Worm (Caenorhabditis elegans) whole organism, young adult: ENCODE data around the gene rmd-1.

ENCODE experiments used
- B0035.1 ChIP-seq: sonication (generic microtip); optimal IDR thresholded peaks from 2 replicates; lab custom pipeline; 2016; ENCODE audit warnings: missing genetic modification characterization, mild to moderate bottlenecking, missing compliant biosample characterization, missing genotype, missing genetic modification reagents
- F22D6.2 ChIP-seq: sonication (generic microtip); optimal IDR thresholded peaks from 2 replicates; lab custom pipeline; 2016; ENCODE audit warnings: mild to moderate bottlenecking, missing genetic modification characterization, missing compliant biosample characterization
- F23B12.7 ChIP-seq: sonication (generic microtip); optimal IDR thresholded peaks from 2 replicates; lab custom pipeline; 2017; ENCODE audit warnings: missing genetic modification characterization, mild to moderate bottlenecking, missing compliant biosample characterization, antibody characterized with exemption, moderate library complexity; ENCODE audit not compliant: insufficient read depth
- F39B2.1 ChIP-seq: fragments of 200-800 bp; sonication (Bioruptor generic); IDR thresholded peaks from 2 replicates; pipeline ENCODE4 v1.3.6; 2022; ENCODE audit warnings: missing genetic modification reagents, missing genetic modification characterization, missing compliant biosample characterization
- F57C9.4 ChIP-seq: sonication (generic microtip); optimal IDR thresholded peaks from 2 replicates; lab custom pipeline; 2017; ENCODE audit warnings: mild to moderate bottlenecking, missing genetic modification characterization, missing compliant biosample characterization
- Y56A3A.18 ChIP-seq: fragments of 200-800 bp; sonication (Bioruptor generic); IDR thresholded peaks from 2 replicates; pipeline ENCODE4 v1.3.6; 2022; ENCODE audit warnings: missing genetic modification reagents, missing genetic modification characterization, missing compliant biosample characterization
- Y79H2A.3 ChIP-seq: fragments of 200-800 bp; sonication (Bioruptor generic); conservative IDR thresholded peaks from 2 replicates; pipeline ENCODE4 v1.3.6; 2022; ENCODE audit warnings: missing genetic modification reagents, missing genetic modification characterization, missing compliant biosample characterization
- akir-1 ChIP-seq: fragments of 200-800 bp; sonication (Bioruptor generic); optimal IDR thresholded peaks from 2 replicates; lab custom pipeline; 2018; ENCODE audit warnings: mild to moderate bottlenecking, missing genetic modification characterization, moderate library complexity, missing compliant biosample characterization
- ama-1 ChIP-seq, 3 experiments: fragments of 150-350 bp in 1 of 3; sonication (generic microtip) in 2 of 3; optimal IDR thresholded peaks; 2 replicates each; lab custom pipeline; 2014 to 2018; ENCODE audit warnings: missing biosample characterization in 2 of 3, missing genetic modification characterization in 2 of 3, missing genetic modification reagents in 2 of 3
- attf-3 ChIP-seq: fragments of 200-800 bp; sonication (Bioruptor generic); conservative IDR thresholded peaks from 2 replicates; pipeline ENCODE4 v1.3.6; 2022; ENCODE audit warnings: missing genetic modification reagents, missing genetic modification characterization, missing compliant biosample characterization
- attf-5 ChIP-seq: fragments of 200-800 bp; sonication (Bioruptor generic); optimal IDR thresholded peaks from 2 replicates; lab custom pipeline; 2018; ENCODE audit warnings: mild to moderate bottlenecking, missing genetic modification characterization, missing compliant biosample characterization
- bed-1 ChIP-seq: fragments of 200-800 bp; sonication (Bioruptor generic); IDR thresholded peaks from 2 replicates; pipeline ENCODE4 v1.3.6; 2022; ENCODE audit warnings: missing genetic modification reagents, missing genetic modification characterization, missing compliant biosample characterization
- cebp-2 ChIP-seq: fragments of 200-800 bp; sonication (Bioruptor generic); IDR thresholded peaks from 2 replicates; pipeline ENCODE4 v1.3.6; 2022; ENCODE audit warnings: missing genetic modification characterization, missing compliant biosample characterization
- ceh-100 ChIP-seq: fragments of 200-800 bp; sonication (Bioruptor generic); IDR thresholded peaks from 2 replicates; pipeline ENCODE4 v1.3.6; 2022; ENCODE audit warnings: missing genetic modification reagents, missing genetic modification characterization, missing compliant biosample characterization
- dpff-1 ChIP-seq: sonication (generic microtip); optimal IDR thresholded peaks from 2 replicates; lab custom pipeline; 2017; ENCODE audit warnings: mild to moderate bottlenecking, missing genetic modification characterization, missing compliant biosample characterization
- egl-18 ChIP-seq: fragments of 200-800 bp; sonication (Bioruptor generic); IDR thresholded peaks from 2 replicates; pipeline ENCODE4 v1.3.6; 2022; ENCODE audit warnings: missing genetic modification reagents, missing genetic modification characterization, missing compliant biosample characterization
- ets-4 ChIP-seq: fragments of 200-800 bp; sonication (Bioruptor generic); optimal IDR thresholded peaks from 2 replicates; lab custom pipeline; 2018; ENCODE audit warnings: mild to moderate bottlenecking, missing genetic modification characterization, missing compliant biosample characterization
- him-1 ChIP-seq: sonication (generic microtip); optimal IDR thresholded peaks from 2 replicates; lab custom pipeline; 2016; ENCODE audit warnings: missing genotype, missing genetic modification reagents, missing genetic modification characterization, missing compliant biosample characterization
- hlh-12 ChIP-seq: sonication (generic microtip); optimal IDR thresholded peaks from 2 replicates; lab custom pipeline; 2016; ENCODE audit warnings: missing genetic modification characterization, missing compliant biosample characterization
- hlh-26 ChIP-seq: fragments of 200-800 bp; sonication (Bioruptor generic); conservative IDR thresholded peaks from 2 replicates; pipeline ENCODE4 v1.3.6; 2022; ENCODE audit warnings: missing genetic modification reagents, missing genetic modification characterization, missing compliant biosample characterization
- hmg-1.2 ChIP-seq: fragments of 200-800 bp; sonication (Bioruptor generic); IDR thresholded peaks from 2 replicates; pipeline ENCODE4 v1.3.6; 2022; ENCODE audit warnings: missing genetic modification reagents, missing genetic modification characterization, missing compliant biosample characterization
- let-526 ChIP-seq: fragments of 200-800 bp; sonication (Bioruptor generic); IDR thresholded peaks from 2 replicates; pipeline ENCODE4 v1.3.6; 2022; ENCODE audit warnings: missing genetic modification reagents, missing genetic modification characterization, missing compliant biosample characterization
- let-607 ChIP-seq, 2 experiments: fragments of 200-800 bp in 1 of 2; sonication (Bioruptor generic) in 1 of 2; sonication (generic microtip) in 1 of 2; optimal IDR thresholded peaks; 2 replicates each; lab custom pipeline; 2016 to 2018; ENCODE audit warnings: mild to moderate bottlenecking in 2 of 2, missing compliant biosample characterization in 2 of 2, missing genetic modification characterization in 2 of 2, moderate library complexity in 2 of 2, missing genotype in 1 of 2
- lin-26 ChIP-seq: fragments of 200-800 bp; sonication (Bioruptor generic); IDR thresholded peaks from 2 replicates; pipeline ENCODE4 v1.3.6; 2022; ENCODE audit warnings: missing genetic modification reagents, missing genetic modification characterization, missing compliant biosample characterization
- lin-40 ChIP-seq: sonication (generic microtip); optimal IDR thresholded peaks from 2 replicates; lab custom pipeline; 2016; ENCODE audit warnings: missing genetic modification characterization, mild to moderate bottlenecking, missing compliant biosample characterization, missing genotype, missing genetic modification reagents
- lin-54 ChIP-seq: fragments of 200-800 bp; sonication (Bioruptor generic); optimal IDR thresholded peaks from 2 replicates; lab custom pipeline; 2018; ENCODE audit warnings: mild to moderate bottlenecking, missing genetic modification characterization, missing compliant biosample characterization
- lir-1 ChIP-seq: fragments of 200-800 bp; sonication (Bioruptor generic); conservative IDR thresholded peaks from 2 replicates; pipeline ENCODE4 v1.3.6; 2022; ENCODE audit warnings: missing genetic modification reagents, missing genetic modification characterization, missing compliant biosample characterization
- lsl-1 ChIP-seq: fragments of 200-800 bp; sonication (Bioruptor generic); optimal IDR thresholded peaks from 2 replicates; lab custom pipeline; 2018; ENCODE audit warnings: mild to moderate bottlenecking, missing genetic modification characterization, moderate library complexity, missing compliant biosample characterization
- madf-3 ChIP-seq: fragments of 200-800 bp; sonication (Bioruptor generic); IDR thresholded peaks from 2 replicates; pipeline ENCODE4 v1.3.6; 2022; ENCODE audit warnings: missing genetic modification reagents, missing genetic modification characterization, missing compliant biosample characterization
- madf-6 ChIP-seq: fragments of 200-800 bp; sonication (Bioruptor generic); IDR thresholded peaks from 2 replicates; pipeline ENCODE4 v1.3.6; 2022; ENCODE audit warnings: missing genetic modification reagents, missing genetic modification characterization, missing compliant biosample characterization
- nfya-1 ChIP-seq: sonication (generic microtip); optimal IDR thresholded peaks from 2 replicates; lab custom pipeline; 2017; ENCODE audit warnings: antibody characterized with exemption, missing compliant biosample characterization, missing genetic modification characterization, borderline replicate concordance; ENCODE audit not compliant: insufficient read depth
- nhr-27 ChIP-seq: fragments of 200-800 bp; sonication (Bioruptor generic); optimal IDR thresholded peaks from 2 replicates; lab custom pipeline; 2018; ENCODE audit warnings: mild to moderate bottlenecking, missing genetic modification characterization, moderate library complexity, missing compliant biosample characterization
- nhr-80 ChIP-seq: sonication (generic microtip); optimal IDR thresholded peaks from 2 replicates; lab custom pipeline; 2016; ENCODE audit warnings: missing genetic modification characterization, missing compliant biosample characterization
- pbrm-1 ChIP-seq: fragments of 200-800 bp; sonication (Bioruptor generic); IDR thresholded peaks from 2 replicates; pipeline ENCODE4 v1.3.6; 2022; ENCODE audit warnings: missing genetic modification reagents, missing genetic modification characterization, missing compliant biosample characterization
- repo-1 ChIP-seq: sonication (generic microtip); optimal IDR thresholded peaks from 2 replicates; lab custom pipeline; 2017; ENCODE audit warnings: mild to moderate bottlenecking, missing genetic modification characterization, missing compliant biosample characterization
- sdz-38 ChIP-seq: sonication (generic microtip); optimal IDR thresholded peaks from 2 replicates; lab custom pipeline; 2016; ENCODE audit warnings: missing genotype, missing genetic modification characterization, missing compliant biosample characterization
- snpc-1.1 ChIP-seq: sonication (generic microtip); optimal IDR thresholded peaks from 2 replicates; lab custom pipeline; 2017; ENCODE audit warnings: missing genetic modification characterization, mild to moderate bottlenecking, missing compliant biosample characterization, antibody characterized with exemption, moderate library complexity, missing genotype, missing genetic modification reagents; ENCODE audit not compliant: insufficient read depth
- snpc-1.3 ChIP-seq: sonication (generic microtip); optimal IDR thresholded peaks from 2 replicates; lab custom pipeline; 2017; ENCODE audit warnings: missing genetic modification characterization, mild to moderate bottlenecking, missing compliant biosample characterization, antibody characterized with exemption, moderate library complexity, missing genotype, missing genetic modification reagents; ENCODE audit not compliant: insufficient read depth
- snpc-3.4 ChIP-seq: sonication (generic microtip); optimal IDR thresholded peaks from 2 replicates; lab custom pipeline; 2017; ENCODE audit warnings: missing genetic modification characterization, mild to moderate bottlenecking, missing compliant biosample characterization, antibody characterized with exemption, moderate library complexity, missing genotype, missing genetic modification reagents
- tlf-1 ChIP-seq: fragments of 200-800 bp; sonication (Bioruptor generic); optimal IDR thresholded peaks from 2 replicates; lab custom pipeline; 2018; ENCODE audit warnings: mild to moderate bottlenecking, missing genetic modification characterization, missing compliant biosample characterization
- xnd-1 ChIP-seq: sonication (generic microtip); optimal IDR thresholded peaks from 2 replicates; lab custom pipeline; 2016; ENCODE audit warnings: missing genotype, missing genetic modification reagents, missing genetic modification characterization, missing compliant biosample characterization
- zfh-2 ChIP-seq: fragments of 200-800 bp; sonication (Bioruptor generic); conservative IDR thresholded peaks from 2 replicates; pipeline ENCODE4 v1.3.6; 2022; ENCODE audit warnings: missing genetic modification reagents, missing genetic modification characterization, missing compliant biosample characterization
- zim-3 ChIP-seq: sonication (generic microtip); optimal IDR thresholded peaks from 2 replicates; lab custom pipeline; 2017; ENCODE audit warnings: mild to moderate bottlenecking, missing genetic modification characterization, moderate library complexity, missing compliant biosample characterization
- ztf-22 ChIP-seq: fragments of 200-800 bp; sonication (Bioruptor generic); optimal IDR thresholded peaks from 2 replicates; lab custom pipeline; 2018; ENCODE audit warnings: mild to moderate bottlenecking, missing genetic modification characterization, moderate library complexity, missing compliant biosample characterization
- ztf-3 ChIP-seq: fragments of 200-800 bp; sonication (Bioruptor generic); optimal IDR thresholded peaks from 2 replicates; lab custom pipeline; 2018; ENCODE audit warnings: mild to moderate bottlenecking, missing genetic modification characterization, missing compliant biosample characterization

Gene rmd-1

DNA sequence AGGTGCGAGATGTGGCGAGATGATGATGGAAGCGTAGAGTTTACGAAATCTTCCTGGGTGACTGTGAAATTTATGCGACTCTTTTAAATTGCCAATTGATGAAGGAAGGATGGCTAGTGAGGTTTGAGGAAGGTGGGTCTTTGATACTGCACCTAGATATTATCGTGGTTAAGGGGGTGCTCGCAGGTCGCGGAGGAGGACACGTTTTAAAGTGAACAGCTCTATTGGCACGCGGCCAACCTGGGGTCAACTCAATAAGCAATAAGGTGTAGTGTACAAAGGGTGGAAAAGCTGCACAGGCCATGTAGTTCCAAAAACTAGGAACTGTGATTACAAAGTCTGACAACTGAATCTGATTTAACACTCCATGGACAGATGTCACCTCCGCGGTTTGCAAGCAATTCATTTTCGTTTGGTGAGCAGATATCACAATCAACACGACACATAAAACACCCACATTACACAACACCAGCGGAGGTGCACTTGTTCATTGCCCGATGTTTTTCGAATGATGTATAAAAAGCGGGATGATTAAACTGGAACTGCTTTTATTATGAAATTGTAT, 13.5 kb upstream of the rmd-1 start (continued):
- TF ChIP-seq let-607 (tag; optimal IDR thresholded peaks at IDR 0.05; lab: Kevin White, UChicago) = no peak
- TF ChIP-seq F57C9.4 (tag; lab: Kevin White, UChicago) = no peak
- TF ChIP-seq lin-54 (GFP tag; lab: Kevin White, UChicago) = peak; percentile 59
- TF ChIP-seq madf-3 (GFP tag; lab: Robert Waterston, UW) = 0 out of 2 replicates have a peak, but pooled peaks have one; percentile 10
- no peak for TF ChIP-seq him-1
- peak; percentile 59 for TF ChIP-seq madf-6 (GFP tag; lab: Robert Waterston, UW)

- TF ChIP-seq ama-1 (optimal IDR thresholded peaks at IDR 0.05; lab: Kevin White, UChicago) (no peak), ama-1 (GFP tag; optimal IDR thresholded peaks at IDR 0.05; lab: Kevin White, UChicago) (no peak), lsl-1 (GFP tag; lab: Kevin White, UChicago) (peak; percentile 65), let-526 (GFP tag; lab: Robert Waterston, UW) (no peak), repo-1 (tag; lab: Kevin White, UChicago) (no peak), hlh-12 (tag; lab: Kevin White, UChicago) (no peak), B0035.1 (tag; lab: Kevin White, UChicago) (no peak), dpff-1 (tag; lab: Kevin White, UChicago) (no peak), nhr-80 (tag; lab: Kevin White, UChicago) (no peak), cebp-2 (GFP tag; lab: Robert Waterston, UW) (no peak), let-607 (tag; optimal IDR thresholded peaks at IDR 0.05; lab: Kevin White, UChicago) (no peak), snpc-3.4 (tag; lab: Kevin White, UChicago) (peak; percentile 22), F22D6.2 (tag; lab: Kevin White, UChicago) (no peak), ets-4 (GFP tag; lab: Kevin White, UChicago) (no peak), Y56A3A.18 (GFP tag; lab: Robert Waterston, UW) (no peak), hlh-26 (no peak), pbrm-1 (no peak), snpc-1.3 (tag; lab: Kevin White, UChicago) (peak; percentile 56), F23B12.7 (tag; lab: Kevin White, UChicago) (peak; percentile 58), nhr-27 (tag; lab: Kevin White, UChicago) (no peak), lir-1 (GFP tag; lab: Robert Waterston, UW) (no peak), F39B2.1 (GFP tag; lab: Robert Waterston, UW) (no peak), akir-1 (no peak), ztf-3 (no peak), lin-26 (GFP tag; lab: Robert Waterston, UW) (no peak), ceh-100 (GFP tag; lab: Robert Waterston, UW) (no peak), Y79H2A.3 (no peak), tlf-1 (GFP tag; lab: Kevin White, UChicago) (no peak), zfh-2 (GFP tag; lab: Robert Waterston, UW) (no peak), ztf-22 (no peak), sdz-38 (tag; lab: Kevin White, UChicago) (no peak), snpc-1.1 (tag; lab: Kevin White, UChicago) (no peak), F57C9.4 (tag; lab: Kevin White, UChicago) (no peak), nfya-1 (tag; lab: Kevin White, UChicago) (no peak), zim-3 (tag; lab: Kevin White, UChicago) (no peak), egl-18 (GFP tag; lab: Robert Waterston, UW) (no peak), lin-40 (tag; lab: Kevin White, UChicago) (no peak), attf-5 (GFP tag; lab: Kevin White, UChicago) (no peak), xnd-1 (tag; lab: Kevin White, UChicago) (peak; percentile 71), bed-1 (GFP tag; lab: Robert Waterston, UW) (no peak), hmg-1.2 (peak; percentile 75), attf-3 (GFP tag; lab: Robert Waterston, UW) (no peak)
Observed at ce11 chrIII:9746665-9747064, 12.2 kb upstream of the rmd-1 start.
